Fruit fly (Drosophila melanogaster): ENCODE data around the gene CG7059.
A peak's percentile ranks its signal among the peaks of the same experiment; 100 is the strongest.

Gene CG7059

dm6 chr3R:22420911-22421310 lies 31.3 kb downstream of the CG7059 start, which contains the start of the genes Nop56 and mats (continued):
- TF ChIP-seq Hmr (GFP tag; optimal IDR thresholded peaks at IDR 0.05) = no peak
- TF ChIP-seq CG13424 (tag; optimal IDR thresholded peaks at IDR 0.05) = peak; percentile 4
- no peak for TF ChIP-seq Ada2b (GFP tag; IDR thresholded peaks at IDR 0.05)
- no peak for TF ChIP-seq pita (GFP tag; optimal IDR thresholded peaks at IDR 0.05)
- TF ChIP-seq tx (GFP tag; optimal IDR thresholded peaks at IDR 0.05) = no peak
- no peak for TF ChIP-seq hb (GFP tag; IDR thresholded peaks at IDR 0.05; ENCODE audit: partially characterized antibody)
- no peak for TF ChIP-seq Mes4 (GFP tag; optimal IDR thresholded peaks at IDR 0.05)
- no peak for TF ChIP-seq zfh1 (GFP tag; IDR thresholded peaks at IDR 0.05)
- no peak for TF ChIP-seq CrebB (tag; optimal IDR thresholded peaks at IDR 0.05)
- TF ChIP-seq ATbp (GFP tag; optimal IDR thresholded peaks at IDR 0.05) = no peak
- TF ChIP-seq CG12391 (tag; optimal IDR thresholded peaks at IDR 0.05) = peak; percentile 10
- peak; percentile 30 for TF ChIP-seq Sry-δ (GFP tag; optimal IDR thresholded peaks at IDR 0.05)
- TF ChIP-seq stc (GFP tag; IDR thresholded peaks at IDR 0.05) = no peak
- no peak for TF ChIP-seq Gug (GFP tag; IDR thresholded peaks at IDR 0.05)
- TF ChIP-seq gcm (GFP tag; optimal IDR thresholded peaks at IDR 0.05) = peak; percentile 19
- no peak for TF ChIP-seq CG4360 (GFP tag; IDR thresholded peaks at IDR 0.05)
- TF ChIP-seq CG4617 (GFP tag; optimal IDR thresholded peaks at IDR 0.05; ENCODE audit: borderline replicate concordance) = peak; percentile 94
- no peak for TF ChIP-seq gce (GFP tag; IDR thresholded peaks at IDR 0.05)
- TF ChIP-seq Atf-2 (GFP tag; optimal IDR thresholded peaks at IDR 0.05) = no peak
- TF ChIP-seq CG14050 (GFP tag; IDR thresholded peaks at IDR 0.05) = no peak
- no peak for TF ChIP-seq HLHmδ (GFP tag; optimal IDR thresholded peaks at IDR 0.05)
- TF ChIP-seq CG30403 (GFP tag; optimal IDR thresholded peaks at IDR 0.05) = no peak
- TF ChIP-seq CG14965 (GFP tag; optimal IDR thresholded peaks at IDR 0.05; ENCODE audit: borderline replicate concordance) = no peak
- no peak for TF ChIP-seq CG10209 (GFP tag; optimal IDR thresholded peaks at IDR 0.05)
- no peak for TF ChIP-seq CG18619 (GFP tag; optimal IDR thresholded peaks at IDR 0.05)
- TF ChIP-seq CG13624 (GFP tag; optimal IDR thresholded peaks at IDR 0.05) = peak; percentile 15
- no peak for TF ChIP-seq sens-2 (GFP tag; IDR thresholded peaks at IDR 0.05)
- TF ChIP-seq CG12744 (GFP tag; optimal IDR thresholded peaks at IDR 0.05) = no peak
- TF ChIP-seq slp2 (GFP tag; optimal IDR thresholded peaks at IDR 0.05) = no peak
- no peak for TF ChIP-seq fu2 (GFP tag; optimal IDR thresholded peaks at IDR 0.05)
- peak; percentile 98 for TF ChIP-seq dm (GFP tag; optimal IDR thresholded peaks at IDR 0.05)
- no peak for TF ChIP-seq CG11723 (GFP tag; optimal IDR thresholded peaks at IDR 0.05)
- peak; percentile 64 for TF ChIP-seq CG5180 (GFP tag; optimal IDR thresholded peaks at IDR 0.05)
- no peak for TF ChIP-seq her (GFP tag; optimal IDR thresholded peaks at IDR 0.05)
- TF ChIP-seq Six4 (GFP tag; optimal IDR thresholded peaks at IDR 0.05) = no peak
- TF ChIP-seq inv (GFP tag; IDR thresholded peaks at IDR 0.05; ENCODE audit: partially characterized antibody) = no peak; the same call in 1 of the 2 replicates
- no peak for TF ChIP-seq CG9876 (GFP tag; optimal IDR thresholded peaks at IDR 0.05)
- TF ChIP-seq CG10565 (GFP tag; optimal IDR thresholded peaks at IDR 0.05) = no peak
- no peak for TF ChIP-seq CG12942 (GFP tag; optimal IDR thresholded peaks at IDR 0.05)
- TF ChIP-seq dysf (GFP tag; IDR thresholded peaks at IDR 0.05) = no peak
- TF ChIP-seq Bteb2 (GFP tag; optimal IDR thresholded peaks at IDR 0.05) = no peak
- TF ChIP-seq hth (optimal IDR thresholded peaks at IDR 0.05) = no peak
- no peak for TF ChIP-seq lola (GFP tag; optimal IDR thresholded peaks at IDR 0.05)
- TF ChIP-seq nom (GFP tag; optimal IDR thresholded peaks at IDR 0.05) = no peak
- no peak for TF ChIP-seq Ravus (GFP tag; IDR thresholded peaks at IDR 0.05)
- peak; percentile 43 for TF ChIP-seq CG2116 (GFP tag; optimal IDR thresholded peaks at IDR 0.05)
- TF ChIP-seq h (optimal IDR thresholded peaks at IDR 0.05) = no peak
- peak; percentile 41 for TF ChIP-seq exex (tag; optimal IDR thresholded peaks at IDR 0.05)
- no peak for TF ChIP-seq CG3407 (GFP tag; optimal IDR thresholded peaks at IDR 0.05)
- no peak for TF ChIP-seq CG4730 (GFP tag; IDR thresholded peaks at IDR 0.05)
- TF ChIP-seq wor (GFP tag; IDR thresholded peaks at IDR 0.05) = no peak
- peak; percentile 26 for TF ChIP-seq scrt (GFP tag; optimal IDR thresholded peaks at IDR 0.05)
